Fruit fly (Drosophila melanogaster): ENCODE measurements around the gene Hcs.

dm6 chr3R:5516582-5517001 is 41.9 kb downstream of the Hcs start:
- TF ChIP-seq fru (GFP tag; optimal IDR thresholded peaks at IDR 0.05), result no peak
- TF ChIP-seq dl (GFP tag; optimal IDR thresholded peaks at IDR 0.05; ENCODE audit: insufficient read depth in 1 of 2, partially characterized antibody in 2 of 2), result no peak
- no peak for TF ChIP-seq Hr83 (GFP tag; optimal IDR thresholded peaks at IDR 0.05; ENCODE audit: poor library complexity, severe bottlenecking)
- no peak for TF ChIP-seq h (GFP tag; optimal IDR thresholded peaks at IDR 0.05)
- TF ChIP-seq jim (GFP tag; optimal IDR thresholded peaks at IDR 0.05), result no peak
- TF ChIP-seq br (GFP tag; optimal IDR thresholded peaks at IDR 0.05), result no peak
- no peak for TF ChIP-seq Abd-B (GFP tag; optimal IDR thresholded peaks at IDR 0.05)
- TF ChIP-seq lola (GFP tag; optimal IDR thresholded peaks at IDR 0.05), result no peak
